Worm (Caenorhabditis elegans) whole organism, L3 larva: ENCODE results near the gene F23B12.1.
A peak's percentile ranks its signal among the peaks of the same experiment; 100 is the strongest.

Experiments used
- ZK546.5 ChIP-seq: sonication (generic microtip); optimal IDR thresholded peaks from 2 replicates; lab custom pipeline; 2017; ENCODE audit warnings: missing biosample characterization, missing genetic modification characterization
- aly-2 ChIP-seq: fragments of 150-350 bp; optimal IDR thresholded peaks from 2 replicates; lab custom pipeline; 2014; ENCODE audit warnings: missing biosample characterization, missing genetic modification characterization
- ama-1 ChIP-seq: fragments of 150-350 bp; optimal IDR thresholded peaks from 2 replicates; lab custom pipeline; 2018
- ceh-82 ChIP-seq: fragments of 150-350 bp; optimal IDR thresholded peaks from 2 replicates; lab custom pipeline; 2014; ENCODE audit warnings: missing biosample characterization, missing genetic modification characterization
- ceh-9 ChIP-seq: sonication (generic microtip); optimal IDR thresholded peaks from 2 replicates; lab custom pipeline; 2018; ENCODE audit warnings: missing biosample characterization, missing genetic modification characterization
- daf-12 ChIP-seq: fragments of 150-350 bp; optimal IDR thresholded peaks from 2 replicates; lab custom pipeline; 2014; ENCODE audit warnings: missing biosample characterization, missing genetic modification reagents, missing genetic modification characterization
- egl-27 ChIP-seq: sonication (generic microtip); optimal IDR thresholded peaks from 4 replicates; lab custom pipeline; 2017; ENCODE audit warnings: missing biosample characterization, missing genetic modification reagents, missing genetic modification characterization
- egl-5 ChIP-seq: fragments of 150-350 bp; optimal IDR thresholded peaks from 2 replicates; lab custom pipeline; 2017; ENCODE audit warnings: missing biosample characterization, missing genetic modification reagents, missing genetic modification characterization, inconsistent platforms
- elt-2 ChIP-seq: sonication (generic microtip); optimal IDR thresholded peaks from 2 replicates; lab custom pipeline; 2016; ENCODE audit warnings: missing genetic modification reagents, mild to moderate bottlenecking, missing genetic modification characterization, missing compliant biosample characterization
- elt-3 ChIP-seq, 3 experiments: fragments of 150-350 bp in 1 of 3; sonication (generic microtip) in 2 of 3; optimal IDR thresholded peaks; 2 replicates in 2 of 3; 4 replicates in 1 of 3; lab custom pipeline; 2014 to 2017; ENCODE audit warnings: missing biosample characterization in 3 of 3, missing genetic modification characterization in 3 of 3
- eor-1 ChIP-seq, 2 experiments: fragments of 150-350 bp; optimal IDR thresholded peaks; 2 replicates each; lab custom pipeline; 2014 to 2018; ENCODE audit warnings: missing biosample characterization in 2 of 2, missing genetic modification characterization in 2 of 2
- fkh-10 ChIP-seq: sonication (generic microtip); optimal IDR thresholded peaks from 2 replicates; lab custom pipeline; 2017; ENCODE audit warnings: missing biosample characterization, missing genetic modification reagents, missing genetic modification characterization
- fkh-2 ChIP-seq: fragments of 150-350 bp; optimal IDR thresholded peaks from 2 replicates; lab custom pipeline; 2014; ENCODE audit warnings: missing biosample characterization, missing genetic modification reagents, missing genetic modification characterization
- hmg-11 ChIP-seq: sonication (generic microtip); optimal IDR thresholded peaks from 2 replicates; lab custom pipeline; 2016; ENCODE audit warnings: missing genetic modification characterization, missing compliant biosample characterization
- lin-15B ChIP-seq: fragments of 150-350 bp; optimal IDR thresholded peaks from 2 replicates; lab custom pipeline; 2014; ENCODE audit warnings: missing biosample characterization, missing genetic modification characterization
- mdl-1 ChIP-seq: fragments of 150-350 bp; optimal IDR thresholded peaks from 2 replicates; lab custom pipeline; 2014; ENCODE audit warnings: missing biosample characterization, missing genetic modification characterization
- nhr-25 ChIP-seq: sonication (generic microtip); optimal IDR thresholded peaks from 2 replicates; lab custom pipeline; 2017; ENCODE audit warnings: missing biosample characterization, missing genetic modification characterization
- nhr-28 ChIP-seq: fragments of 150-350 bp; optimal IDR thresholded peaks from 2 replicates; lab custom pipeline; 2014; ENCODE audit warnings: missing biosample characterization, missing genetic modification characterization
- nhr-43 ChIP-seq: sonication (generic microtip); optimal IDR thresholded peaks from 2 replicates; lab custom pipeline; 2016; ENCODE audit warnings: mild to moderate bottlenecking, missing genetic modification characterization, missing compliant biosample characterization; ENCODE audit not compliant: poor library complexity, severe bottlenecking
- nhr-67 ChIP-seq: fragments of 150-350 bp; optimal IDR thresholded peaks from 2 replicates; lab custom pipeline; 2014; ENCODE audit warnings: missing biosample characterization, missing genetic modification characterization
- nhr-76 ChIP-seq: fragments of 150-350 bp; sonication (generic microtip); optimal IDR thresholded peaks from 5 replicates; lab custom pipeline; 2014; ENCODE audit warnings: missing biosample characterization, missing genetic modification characterization
- nhr-77 ChIP-seq: fragments of 150-350 bp; optimal IDR thresholded peaks from 2 replicates; lab custom pipeline; 2014; ENCODE audit warnings: missing biosample characterization, missing genetic modification characterization
- pha-4 ChIP-seq: fragments of 150-350 bp; optimal IDR thresholded peaks from 2 replicates; lab custom pipeline; 2014; ENCODE audit warnings: missing biosample characterization, missing genetic modification reagents, missing genetic modification characterization
- pqm-1 ChIP-seq: fragments of 150-350 bp; optimal IDR thresholded peaks from 2 replicates; lab custom pipeline; 2017; ENCODE audit warnings: missing biosample characterization, missing genetic modification characterization, inconsistent platforms
- sea-2 ChIP-seq: fragments of 150-350 bp; sonication (generic microtip); optimal IDR thresholded peaks from 4 replicates; lab custom pipeline; 2014; ENCODE audit warnings: missing biosample characterization, missing genetic modification reagents, missing genetic modification characterization
- skn-1 ChIP-seq: fragments of 150-350 bp; optimal IDR thresholded peaks from 2 replicates; lab custom pipeline; 2014; ENCODE audit warnings: missing biosample characterization, missing genetic modification characterization
- snpc-4 ChIP-seq: fragments of 150-350 bp; optimal IDR thresholded peaks from 2 replicates; lab custom pipeline; 2014; ENCODE audit warnings: missing biosample characterization, missing genetic modification characterization
- tbx-2 ChIP-seq: sonication (generic microtip); optimal IDR thresholded peaks from 2 replicates; lab custom pipeline; 2016; ENCODE audit warnings: mild to moderate bottlenecking, missing genetic modification characterization, missing compliant biosample characterization
- unc-62 ChIP-seq: fragments of 150-350 bp; sonication (generic microtip); optimal IDR thresholded peaks from 4 replicates; lab custom pipeline; 2014; ENCODE audit warnings: missing biosample characterization, missing genetic modification reagents, missing genetic modification characterization
- zag-1 ChIP-seq: fragments of 150-350 bp; optimal IDR thresholded peaks from 2 replicates; lab custom pipeline; 2014; ENCODE audit warnings: missing biosample characterization, missing genetic modification characterization
- ztf-4 ChIP-seq: fragments of 150-350 bp; optimal IDR thresholded peaks from 2 replicates; lab custom pipeline; 2014; ENCODE audit warnings: missing biosample characterization, missing genetic modification characterization

The F23B12.1 gene

ce11 chrV:14449397-14449796, 20.4 kb downstream of the F23B12.1 start, which contains the start of gene F23B12.7:
TSS of gene F23B12.7 (plus strand) at chrV:14449697.
- TF ChIP-seq sea-2 (GFP tag; lab: Kevin White, UChicago): no peak
- no peak for TF ChIP-seq ceh-82 (tag; lab: Kevin White, UChicago)
- no peak for TF ChIP-seq ceh-9
- no peak for TF ChIP-seq pqm-1 (tag; lab: Kevin White, UChicago)
- TF ChIP-seq nhr-76 (tag; lab: Kevin White, UChicago): no peak
- TF ChIP-seq lin-15B (tag; lab: Kevin White, UChicago): no peak
- no peak for TF ChIP-seq egl-27 (tag; lab: Kevin White, UChicago)
- TF ChIP-seq unc-62 (GFP tag; lab: Kevin White, UChicago): no peak
- no peak for TF ChIP-seq aly-2
- no peak for TF ChIP-seq nhr-25 (tag; lab: Kevin White, UChicago)

- TF ChIP-seq ZK546.5 (tag; lab: Kevin White, UChicago) (no peak), egl-5 (tag; lab: Kevin White, UChicago) (no peak), lin-15B (tag; lab: Kevin White, UChicago) (no peak), nhr-28 (no peak), ama-1 (no peak), fkh-2 (tag; lab: Kevin White, UChicago) (no peak), unc-62 (GFP tag; lab: Kevin White, UChicago) (no peak), nhr-77 (tag; lab: Kevin White, UChicago) (no peak), fkh-10 (GFP tag; lab: Kevin White, UChicago) (no peak), skn-1 (tag; lab: Kevin White, UChicago) (no peak), nhr-43 (no peak), pqm-1 (tag; lab: Kevin White, UChicago) (no peak), zag-1 (no peak), egl-27 (tag; lab: Kevin White, UChicago) (no peak), ceh-82 (tag; lab: Kevin White, UChicago) (no peak)
- TF ChIP-seq, all 47 proteins: peak for 0
Measured at ce11 chrV:14456626-14457025, 27.7 kb downstream of the F23B12.1 start, which contains the start of gene bmk-1. TSS of gene bmk-1 (minus strand) at chrV:14456984.

ce11 chrV:14457070-14457469, 28.1 kb downstream of the F23B12.1 start, which contains the start of gene coh-3:
TSS of gene coh-3 (plus strand) at chrV:14457422.
- TF ChIP-seq pha-4 (tag; lab: Kevin White, UChicago) (no peak), tbx-2 (tag; lab: Kevin White, UChicago) (no peak), eor-1 (tag; optimal IDR thresholded peaks at IDR 0.05; lab: Kevin White, UChicago) (no peak), elt-3 (tag; optimal IDR thresholded peaks at IDR 0.05; lab: Kevin White, UChicago) (no peak), nhr-43 (no peak)
- TF ChIP-seq, all 47 proteins: peak for 0

- TF ChIP-seq fkh-2 (tag; lab: Kevin White, UChicago): no peak
Measured at ce11 chrV:14460122-14460521, 31.2 kb downstream of the F23B12.1 start.

ce11 chrV:14460615-14461102, 31.7 kb downstream of the F23B12.1 start, which contains the start of gene F08H9.2:
TSS of gene F08H9.2 (plus strand) at chrV:14460665.
- TF ChIP-seq snpc-4: no peak
- no peak for TF ChIP-seq hmg-11 (tag; lab: Kevin White, UChicago)
- TF ChIP-seq nhr-25 (tag; lab: Kevin White, UChicago): no peak
- TF ChIP-seq daf-12 (tag; lab: Kevin White, UChicago): no peak
- TF ChIP-seq mdl-1 (tag; lab: Kevin White, UChicago): no peak
- no peak for TF ChIP-seq elt-3 (tag; optimal IDR thresholded peaks at IDR 0.05; lab: Kevin White, UChicago)
- TF ChIP-seq ceh-9: no peak
- TF ChIP-seq ztf-4: no peak
- TF ChIP-seq tbx-2 (tag; lab: Kevin White, UChicago): no peak

- TF ChIP-seq ZK546.5 (tag; lab: Kevin White, UChicago) (no peak), nhr-67 (tag; lab: Kevin White, UChicago) (no peak), pha-4 (tag; lab: Kevin White, UChicago) (peak; percentile 64)
Measured at ce11 chrV:14462653-14463052, 33.7 kb downstream of the F23B12.1 start.

- TF ChIP-seq pqm-1 (tag; lab: Kevin White, UChicago): peak; percentile 69
- TF ChIP-seq ama-1: peak; percentile 3
- peak; percentile 69 for TF ChIP-seq elt-2 (tag; lab: Kevin White, UChicago)
- TF ChIP-seq snpc-4: peak; percentile 87
Measured at ce11 chrV:14463087-14463486, 34.1 kb downstream of the F23B12.1 start, which contains the start of gene F08H9.3. TSS of gene F08H9.3 (minus strand) at chrV:14463338.
